Fruit fly (Drosophila melanogaster) whole organism, embryonic: ENCODE measurements around the gene CG44140.
"Not testable (repeated sequence)": the region's sequence is repeated elsewhere in the genome, so short reads cannot be mapped to it uniquely, and the experiment has no call there.

Experiments used
- Adf1 ChIP-seq: fragments of 200-800 bp; sonication (Bioruptor generic); IDR thresholded peaks from 2 replicates; pipeline ENCODE4 v1.3.6; 2022; ENCODE audit warnings: missing biosample characterization, missing genetic modification characterization
- CG10979 ChIP-seq: fragments of 200-800 bp; sonication (Bioruptor generic); optimal IDR thresholded peaks from 2 replicates; lab custom pipeline; 2018; ENCODE audit warnings: missing biosample characterization, mild to moderate bottlenecking, missing genetic modification characterization, moderate library complexity
- CG13123 ChIP-seq: fragments of 200-800 bp; sonication (Bioruptor generic); optimal IDR thresholded peaks from 2 replicates; lab custom pipeline; 2016; ENCODE audit warnings: missing biosample characterization, missing genetic modification characterization
- CG14014 ChIP-seq: fragments of 200-800 bp; sonication (Bioruptor generic); IDR thresholded peaks from 2 replicates; pipeline ENCODE4 v1.3.6; 2022; ENCODE audit warnings: missing biosample characterization, missing genetic modification characterization
- CG1602 ChIP-seq: fragments of 200-800 bp; sonication (Bioruptor generic); optimal IDR thresholded peaks from 3 replicates; lab custom pipeline; 2016; ENCODE audit warnings: missing biosample characterization, missing genetic modification characterization
- CG1603 ChIP-seq: fragments of 200-800 bp; sonication (Bioruptor generic); optimal IDR thresholded peaks from 2 replicates; lab custom pipeline; 2019; ENCODE audit warnings: missing biosample characterization, mild to moderate bottlenecking, missing genetic modification characterization, moderate library complexity
- CG17328 ChIP-seq: fragments of 200-800 bp; sonication (Bioruptor generic); IDR thresholded peaks from 2 replicates; pipeline ENCODE4 v1.3.6; 2022; ENCODE audit warnings: missing biosample characterization, missing genetic modification characterization
- CG18764 ChIP-seq: fragments of 200-800 bp; sonication (Bioruptor generic); optimal IDR thresholded peaks from 3 replicates; lab custom pipeline; 2016; ENCODE audit warnings: missing biosample characterization, missing genetic modification characterization
- CG2116 ChIP-seq: fragments of 200-800 bp; sonication (Bioruptor generic); optimal IDR thresholded peaks from 3 replicates; lab custom pipeline; 2018; ENCODE audit warnings: missing biosample characterization, mild to moderate bottlenecking, missing genetic modification characterization
- CG3163 ChIP-seq: fragments of 200-800 bp; sonication (Bioruptor generic); optimal IDR thresholded peaks from 3 replicates; lab custom pipeline; 2016; ENCODE audit warnings: missing biosample characterization, missing genetic modification characterization
- CG8281 ChIP-seq: fragments of 200-800 bp; sonication (Bioruptor generic); optimal IDR thresholded peaks from 2 replicates; lab custom pipeline; 2018; ENCODE audit warnings: missing biosample characterization, mild to moderate bottlenecking, missing genetic modification characterization, moderate library complexity
- CG8924 ChIP-seq: fragments of 200-800 bp; optimal IDR thresholded peaks from 3 replicates; lab custom pipeline; 2019; ENCODE audit warnings: missing biosample characterization, mild to moderate bottlenecking, missing genetic modification characterization, moderate library complexity
- CG9817 ChIP-seq: fragments of 200-800 bp; sonication (Bioruptor generic); optimal IDR thresholded peaks from 2 replicates; lab custom pipeline; 2018; ENCODE audit warnings: missing biosample characterization, mild to moderate bottlenecking, missing genetic modification characterization, moderate library complexity
- Chrac-16 ChIP-seq: fragments of 200-800 bp; sonication (Bioruptor generic); optimal IDR thresholded peaks from 3 replicates; lab custom pipeline; 2016; ENCODE audit warnings: missing biosample characterization, missing genetic modification characterization
- Dfd ChIP-seq, 2 experiments: fragments of >200 bp; optimal IDR thresholded peaks; 2 replicates each; lab custom pipeline; 2017; ENCODE audit warnings: missing biosample characterization in 2 of 2, missing genetic modification characterization in 2 of 2
- Eip74EF ChIP-seq, 2 experiments: fragments of 200-800 bp in 1 of 2; fragments of >200 bp in 1 of 2; sonication (Bioruptor generic) in 1 of 2; optimal IDR thresholded peaks; 2 replicates each; lab custom pipeline; 2017 to 2019; ENCODE audit warnings: missing biosample characterization in 2 of 2, missing genetic modification characterization in 2 of 2, mild to moderate bottlenecking in 1 of 2, moderate library complexity in 1 of 2
- Elba2 ChIP-seq: fragments of 200-800 bp; sonication (Bioruptor generic); optimal IDR thresholded peaks from 3 replicates; lab custom pipeline; 2016; ENCODE audit warnings: missing biosample characterization, missing genetic modification characterization
- Ets65A ChIP-seq: fragments of 200-800 bp; sonication (Bioruptor generic); peaks from one replicate; lab custom pipeline; 2016; ENCODE audit warnings: missing biosample characterization, missing genetic modification characterization
- Spps ChIP-seq: fragments of 200-800 bp; sonication (Bioruptor generic); optimal IDR thresholded peaks from 2 replicates; lab custom pipeline; 2018; ENCODE audit warnings: missing biosample characterization, mild to moderate bottlenecking, missing genetic modification characterization
- Usf ChIP-seq: fragments of 200-800 bp; sonication (Bioruptor generic); optimal IDR thresholded peaks from 2 replicates; lab custom pipeline; 2017; ENCODE audit warnings: missing genotype, missing biosample characterization, missing genetic modification characterization
- Vsx1 ChIP-seq: fragments of 200-800 bp; sonication (Bioruptor generic); optimal IDR thresholded peaks from 2 replicates; lab custom pipeline; 2017; ENCODE audit warnings: missing biosample characterization, mild to moderate bottlenecking, missing genetic modification characterization, missing genetic modification reagents
- ac ChIP-seq: fragments of 200-800 bp; sonication (Bioruptor generic); optimal IDR thresholded peaks from 3 replicates; lab custom pipeline; 2017; ENCODE audit warnings: missing biosample characterization, mild to moderate bottlenecking, missing genetic modification characterization
- bsh ChIP-seq, 2 experiments: fragments of 200-800 bp; sonication (Bioruptor generic); optimal IDR thresholded peaks; 2 replicates each; lab custom pipeline; 2017 to 2018; ENCODE audit warnings: mild to moderate bottlenecking in 2 of 2, missing biosample characterization in 2 of 2, missing genetic modification characterization in 2 of 2, moderate library complexity in 1 of 2
- cad ChIP-seq: fragments of >200 bp; optimal IDR thresholded peaks from 2 replicates; lab custom pipeline; 2017; ENCODE audit warnings: missing biosample characterization, missing genetic modification characterization
- cg ChIP-seq: fragments of 200-800 bp; sonication (Bioruptor generic); optimal IDR thresholded peaks from 3 replicates; lab custom pipeline; 2019; ENCODE audit warnings: missing biosample characterization, mild to moderate bottlenecking, missing genetic modification characterization, moderate library complexity
- chif ChIP-seq, 2 experiments: fragments of 200-800 bp; sonication (Bioruptor generic); optimal IDR thresholded peaks; 3 replicates each; lab custom pipeline; 2016; ENCODE audit warnings: missing biosample characterization in 2 of 2, missing genetic modification characterization in 2 of 2
- corto ChIP-seq: fragments of 200-800 bp; sonication (Bioruptor generic); optimal IDR thresholded peaks from 2 replicates; lab custom pipeline; 2016; ENCODE audit warnings: missing biosample characterization, mild to moderate bottlenecking, missing genetic modification characterization, moderate library complexity
- croc ChIP-seq: fragments of 200-800 bp; sonication (Bioruptor generic); conservative IDR thresholded peaks from 3 replicates; pipeline ENCODE4 v1.3.6; 2022; ENCODE audit warnings: missing biosample characterization, missing genetic modification characterization
- dmrt11E ChIP-seq: fragments of 200-800 bp; sonication (Bioruptor generic); optimal IDR thresholded peaks from 3 replicates; lab custom pipeline; 2018; ENCODE audit warnings: missing biosample characterization, mild to moderate bottlenecking, missing genetic modification characterization, moderate library complexity
- eve ChIP-seq, 2 experiments: fragments of >200 bp; optimal IDR thresholded peaks; 2 replicates each; lab custom pipeline; 2017; ENCODE audit warnings: missing biosample characterization in 2 of 2, missing genetic modification characterization in 2 of 2
- fd102C ChIP-seq: fragments of 200-800 bp; sonication (Bioruptor generic); optimal IDR thresholded peaks from 2 replicates; lab custom pipeline; 2018; ENCODE audit warnings: missing biosample characterization, mild to moderate bottlenecking, missing genetic modification characterization, moderate library complexity
- fu2 ChIP-seq: fragments of 200-800 bp; sonication (Bioruptor generic); optimal IDR thresholded peaks from 2 replicates; lab custom pipeline; 2016; ENCODE audit warnings: missing biosample characterization, missing genetic modification characterization
- gem ChIP-seq: fragments of 200-800 bp; sonication (Bioruptor generic); optimal IDR thresholded peaks from 2 replicates; lab custom pipeline; 2019; ENCODE audit warnings: missing biosample characterization, mild to moderate bottlenecking, missing genetic modification characterization, moderate library complexity
- lbe ChIP-seq: fragments of 200-800 bp; sonication (Bioruptor generic); optimal IDR thresholded peaks from 2 replicates; lab custom pipeline; 2016; ENCODE audit warnings: missing biosample characterization, mild to moderate bottlenecking, missing genetic modification characterization
- lola ChIP-seq, 3 experiments: fragments of >200 bp in 2 of 3; fragments of 200-800 bp in 1 of 3; sonication (Bioruptor generic) in 1 of 3; optimal IDR thresholded peaks; 2 replicates each; lab custom pipeline; 2017 to 2019; ENCODE audit warnings: missing biosample characterization in 3 of 3, missing genetic modification characterization in 3 of 3, mild to moderate bottlenecking in 1 of 3, moderate library complexity in 1 of 3
- maf-S ChIP-seq: fragments of 200-800 bp; sonication (Bioruptor generic); optimal IDR thresholded peaks from 2 replicates; lab custom pipeline; 2016; ENCODE audit warnings: missing biosample characterization, missing genetic modification characterization
- pan ChIP-seq, 4 experiments: fragments of >200 bp in 3 of 4; fragments of 200-800 bp in 1 of 4; sonication (Bioruptor generic) in 1 of 4; optimal IDR thresholded peaks in 3 of 4; IDR thresholded peaks in 1 of 4; 2 replicates each; pipeline versions ENCODE4 v1.3.6 to Lab custom; 2017 to 2022; ENCODE audit warnings: missing biosample characterization in 2 of 4, missing genetic modification characterization in 2 of 4, mixed read lengths in 1 of 4
- pzg ChIP-seq: fragments of 200-800 bp; sonication (Bioruptor generic); optimal IDR thresholded peaks from 3 replicates; lab custom pipeline; 2018; ENCODE audit warnings: missing biosample characterization, mild to moderate bottlenecking, missing genetic modification characterization, moderate library complexity
- sens ChIP-seq: fragments of 200-800 bp; sonication (Bioruptor generic); peaks from one replicate; lab custom pipeline; 2016; ENCODE audit warnings: missing biosample characterization, missing genetic modification characterization
- zfh1 ChIP-seq: fragments of 200-800 bp; sonication (Bioruptor generic); IDR thresholded peaks from 3 replicates; pipeline ENCODE4 v1.3.6; 2022; ENCODE audit warnings: missing biosample characterization, missing genetic modification characterization

CG44140 gene

DNA sequence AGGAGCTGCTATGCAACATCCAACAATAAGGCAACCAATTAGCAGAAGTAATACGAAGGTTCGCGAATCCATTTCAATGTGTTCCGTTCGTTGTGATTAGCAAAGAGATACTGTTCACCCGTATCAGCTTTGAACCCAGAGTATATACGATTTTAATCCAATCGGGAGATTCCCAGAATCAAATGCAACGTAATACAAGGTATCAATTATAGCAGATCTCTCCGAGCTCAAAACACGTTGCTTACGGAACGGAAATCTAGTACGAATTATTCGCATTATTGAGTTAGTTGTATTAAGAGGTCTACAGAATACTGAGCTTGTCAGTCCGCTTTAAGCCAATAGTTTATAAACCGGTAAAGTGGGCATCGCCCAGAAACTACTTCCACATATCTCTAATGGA is at the start of gene CG44140:
Gene CG44140 (minus strand): TSS at position 101 of the 400 bp plus-strand sequence.
- TF ChIP-seq CG1602; croc (GFP tag; lab: Robert Waterston, UW); cad (GFP tag; lab: Kevin White, UChicago): not testable (repeated sequence)

DNA sequence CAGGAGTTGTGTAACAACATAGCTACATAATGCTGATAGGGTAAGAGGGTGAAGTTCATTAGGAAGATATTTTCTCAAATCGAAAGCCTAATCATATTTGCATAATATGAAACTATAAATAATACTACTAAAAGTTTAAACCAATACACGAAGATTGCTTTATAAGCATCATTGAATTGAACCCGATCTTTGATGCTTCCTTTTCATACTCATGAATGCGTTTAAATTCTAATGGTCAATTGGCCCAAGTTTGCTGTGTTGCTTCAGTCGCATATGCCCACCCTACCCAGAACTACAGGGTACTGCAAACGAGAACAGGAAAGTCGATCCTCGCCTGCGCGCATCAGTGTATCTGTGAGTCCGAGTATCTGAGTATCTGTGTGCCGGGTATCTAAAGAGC is 49.3 kb upstream of the CG44140 start:
- no peak for TF ChIP-seq Adf1 (GFP tag; lab: Robert Waterston, UW)
- peak in 1 of 2 experiments; percentile 81 for TF ChIP-seq bsh (GFP tag; optimal IDR thresholded peaks at IDR 0.05; lab: Kevin White, UChicago)
- TF ChIP-seq Spps (tag; lab: Kevin White, UChicago) = no peak
- no peak for TF ChIP-seq CG14014 (GFP tag; lab: Robert Waterston, UW)
- peak; percentile 54 for TF ChIP-seq Ets65A (GFP tag; lab: Kevin White, UChicago)
- TF ChIP-seq CG3163 = no peak
- peak; percentile 82 for TF ChIP-seq lbe (GFP tag; lab: Kevin White, UChicago)
- no peak for TF ChIP-seq CG9817 (tag; lab: Kevin White, UChicago)
- peak; percentile 68 for TF ChIP-seq fd102C (GFP tag; lab: Kevin White, UChicago)
- no peak for TF ChIP-seq Dfd (GFP tag; optimal IDR thresholded peaks at IDR 0.05; lab: Kevin White, UChicago)
- peak; percentile 23 for TF ChIP-seq CG1603 (tag; lab: Kevin White, UChicago)
- TF ChIP-seq Vsx1 (GFP tag; lab: Kevin White, UChicago) = no peak
- no peak for TF ChIP-seq CG18764 (GFP tag; lab: Kevin White, UChicago)
- no peak for TF ChIP-seq CG8281 (tag; lab: Kevin White, UChicago)
- no peak for TF ChIP-seq CG1602
- TF ChIP-seq maf-S (GFP tag; lab: Kevin White, UChicago) = no peak
- TF ChIP-seq zfh1 (GFP tag; lab: Robert Waterston, UW) = peak; percentile 45; the same call in 2 of the 3 replicates
- no peak for TF ChIP-seq pzg (GFP tag; lab: Kevin White, UChicago)
- no peak for TF ChIP-seq fu2 (GFP tag; lab: Kevin White, UChicago)
- peak; percentile 7 for TF ChIP-seq Chrac-16 (GFP tag; lab: Kevin White, UChicago)
- no peak for TF ChIP-seq CG2116 (GFP tag; lab: Kevin White, UChicago)
- TF ChIP-seq lola (GFP tag; optimal IDR thresholded peaks at IDR 0.05; lab: Kevin White, UChicago) = peak in 1 of 3 experiments; percentile 57
- peak in 1 of 2 experiments; percentile 69 for TF ChIP-seq pan (optimal IDR thresholded peaks at IDR 0.05; lab: Kevin White, UChicago)
- TF ChIP-seq pan (GFP tag; optimal IDR thresholded peaks at IDR 0.05 in 1 of 2, IDR thresholded peaks at IDR 0.05 in 1 of 2) = peak in 1 of 2 experiments; percentile 43
- TF ChIP-seq chif (GFP tag; optimal IDR thresholded peaks at IDR 0.05; lab: Kevin White, UChicago) = peak in 1 of 2 experiments; percentile 27
- peak; percentile 26 for TF ChIP-seq cg (GFP tag; lab: Kevin White, UChicago)
- peak; percentile 35 for TF ChIP-seq ac
- peak; percentile 9 for TF ChIP-seq gem (tag; lab: Kevin White, UChicago)
- TF ChIP-seq Eip74EF (GFP tag; optimal IDR thresholded peaks at IDR 0.05; lab: Kevin White, UChicago) = no peak
- peak; percentile 56 for TF ChIP-seq corto (GFP tag; lab: Kevin White, UChicago)
- no peak for TF ChIP-seq CG13123
- peak; percentile 49 for TF ChIP-seq Elba2 (GFP tag; lab: Kevin White, UChicago)
- TF ChIP-seq eve (GFP tag; optimal IDR thresholded peaks at IDR 0.05; lab: Kevin White, UChicago) = peak in 1 of 2 experiments; percentile 39
- peak; percentile 11 for TF ChIP-seq Usf (GFP tag; lab: Kevin White, UChicago)
- TF ChIP-seq dmrt11E = peak; percentile 46
- TF ChIP-seq sens = peak; percentile 78
- TF ChIP-seq CG17328 (GFP tag; lab: Robert Waterston, UW) = 0 out of 2 replicates have a peak, but pooled peaks have one; percentile 25
- peak; percentile 44 for TF ChIP-seq CG8924 (tag; lab: Kevin White, UChicago)
- peak; percentile 0 for TF ChIP-seq CG10979 (tag; lab: Kevin White, UChicago)
